Fruit fly (Drosophila melanogaster) whole organism, pupa: Measurements from ENCODE around the gene CtBP.

ENCODE experiments used
- CG10348 ChIP-seq: fragments of 200-800 bp; sonication (Bioruptor generic); IDR thresholded peaks from 2 replicates; pipeline ENCODE4 v1.3.6; 2022; ENCODE audit warnings: missing biosample characterization, missing genetic modification characterization
- CG12605 ChIP-seq: fragments of 200-800 bp; sonication (Bioruptor generic); IDR thresholded peaks from 2 replicates; pipeline ENCODE4 v1.3.6; 2022; ENCODE audit warnings: missing biosample characterization, missing genetic modification characterization
- CG13204 ChIP-seq: fragments of 200-800 bp; sonication (Bioruptor generic); optimal IDR thresholded peaks from 2 replicates; lab custom pipeline; 2018; ENCODE audit warnings: missing biosample characterization, mild to moderate bottlenecking, missing genetic modification characterization, moderate library complexity
- CG14655 ChIP-seq: fragments of 200-800 bp; sonication (Bioruptor generic); optimal IDR thresholded peaks from 3 replicates; lab custom pipeline; 2017; ENCODE audit warnings: mild to moderate bottlenecking, missing biosample characterization, missing genetic modification reagents, missing genetic modification characterization
- CG15710 ChIP-seq: fragments of 200-800 bp; sonication (Bioruptor generic); optimal IDR thresholded peaks from 2 replicates; lab custom pipeline; 2018; ENCODE audit warnings: missing biosample characterization, mild to moderate bottlenecking, missing genetic modification characterization, moderate library complexity
- CG17806 ChIP-seq: fragments of 200-800 bp; sonication (Bioruptor generic); optimal IDR thresholded peaks from 2 replicates; lab custom pipeline; 2018; ENCODE audit warnings: missing biosample characterization, mild to moderate bottlenecking, missing genetic modification characterization, moderate library complexity
- CG32121 ChIP-seq: fragments of 200-800 bp; sonication (Bioruptor generic); IDR thresholded peaks from 2 replicates; pipeline ENCODE4 v1.3.6; 2022; ENCODE audit warnings: missing biosample characterization, missing genetic modification characterization
- CG34367 ChIP-seq: fragments of 200-800 bp; sonication (Bioruptor generic); optimal IDR thresholded peaks from 2 replicates; lab custom pipeline; 2018; ENCODE audit warnings: missing biosample characterization, mild to moderate bottlenecking, missing genetic modification characterization
- CG4496 ChIP-seq: fragments of 200-800 bp; sonication (Bioruptor generic); IDR thresholded peaks from 3 replicates; pipeline ENCODE4 v1.3.6; 2022; ENCODE audit warnings: missing biosample characterization, missing genetic modification characterization
- CG8159 ChIP-seq: fragments of 200-800 bp; sonication (Bioruptor generic); optimal IDR thresholded peaks from 3 replicates; lab custom pipeline; 2018; ENCODE audit warnings: missing biosample characterization, mild to moderate bottlenecking, missing genetic modification characterization, moderate library complexity
- CG8301 ChIP-seq: fragments of 200-800 bp; sonication (Bioruptor generic); optimal IDR thresholded peaks from 2 replicates; lab custom pipeline; 2018; ENCODE audit warnings: missing biosample characterization, mild to moderate bottlenecking, missing genetic modification characterization
- CG9948 ChIP-seq: fragments of 200-800 bp; sonication (Bioruptor generic); optimal IDR thresholded peaks from 2 replicates; lab custom pipeline; 2018; ENCODE audit warnings: missing biosample characterization, mild to moderate bottlenecking, missing genetic modification characterization, moderate library complexity
- D1 ChIP-seq: fragments of 200-800 bp; sonication (Bioruptor generic); optimal IDR thresholded peaks from 2 replicates; lab custom pipeline; 2018; ENCODE audit warnings: missing biosample characterization, mild to moderate bottlenecking, missing genetic modification characterization, moderate library complexity
- EcR ChIP-seq: fragments of 200-800 bp; sonication (Bioruptor generic); optimal IDR thresholded peaks from 3 replicates; lab custom pipeline; 2019; ENCODE audit warnings: missing biosample characterization, missing genetic modification characterization, mild to moderate bottlenecking, moderate library complexity, missing genetic modification reagents
- Ets98B ChIP-seq: fragments of 200-800 bp; sonication (Bioruptor generic); IDR thresholded peaks from 2 replicates; pipeline ENCODE4 v1.3.6; 2022; ENCODE audit warnings: missing biosample characterization, missing genetic modification characterization
- Pif1A ChIP-seq: fragments of 200-800 bp; sonication (Bioruptor generic); optimal IDR thresholded peaks from 3 replicates; lab custom pipeline; 2016; ENCODE audit warnings: missing biosample characterization, missing genetic modification characterization
- Pif1B ChIP-seq: fragments of 200-800 bp; sonication (Bioruptor generic); optimal IDR thresholded peaks from 3 replicates; lab custom pipeline; 2016; ENCODE audit warnings: missing biosample characterization, missing genetic modification characterization
- Snoo ChIP-seq: fragments of 200-800 bp; sonication (Bioruptor generic); optimal IDR thresholded peaks from 3 replicates; lab custom pipeline; 2017; ENCODE audit warnings: missing biosample characterization, mild to moderate bottlenecking, missing genetic modification characterization, inconsistent platforms
- fd96Ca ChIP-seq: fragments of 200-800 bp; sonication (Bioruptor generic); IDR thresholded peaks from 3 replicates; pipeline ENCODE4 v1.3.6; 2022; ENCODE audit warnings: missing biosample characterization, missing genetic modification characterization
- gl ChIP-seq: fragments of 200-800 bp; sonication (Bioruptor generic); optimal IDR thresholded peaks from 2 replicates; lab custom pipeline; 2018; ENCODE audit warnings: missing biosample characterization, mild to moderate bottlenecking, missing genetic modification characterization
- rn ChIP-seq: fragments of 200-800 bp; sonication (Bioruptor generic); IDR thresholded peaks from 2 replicates; pipeline ENCODE4 v1.3.6; 2022; ENCODE audit warnings: missing biosample characterization, missing genetic modification characterization

The CtBP gene

DNA sequence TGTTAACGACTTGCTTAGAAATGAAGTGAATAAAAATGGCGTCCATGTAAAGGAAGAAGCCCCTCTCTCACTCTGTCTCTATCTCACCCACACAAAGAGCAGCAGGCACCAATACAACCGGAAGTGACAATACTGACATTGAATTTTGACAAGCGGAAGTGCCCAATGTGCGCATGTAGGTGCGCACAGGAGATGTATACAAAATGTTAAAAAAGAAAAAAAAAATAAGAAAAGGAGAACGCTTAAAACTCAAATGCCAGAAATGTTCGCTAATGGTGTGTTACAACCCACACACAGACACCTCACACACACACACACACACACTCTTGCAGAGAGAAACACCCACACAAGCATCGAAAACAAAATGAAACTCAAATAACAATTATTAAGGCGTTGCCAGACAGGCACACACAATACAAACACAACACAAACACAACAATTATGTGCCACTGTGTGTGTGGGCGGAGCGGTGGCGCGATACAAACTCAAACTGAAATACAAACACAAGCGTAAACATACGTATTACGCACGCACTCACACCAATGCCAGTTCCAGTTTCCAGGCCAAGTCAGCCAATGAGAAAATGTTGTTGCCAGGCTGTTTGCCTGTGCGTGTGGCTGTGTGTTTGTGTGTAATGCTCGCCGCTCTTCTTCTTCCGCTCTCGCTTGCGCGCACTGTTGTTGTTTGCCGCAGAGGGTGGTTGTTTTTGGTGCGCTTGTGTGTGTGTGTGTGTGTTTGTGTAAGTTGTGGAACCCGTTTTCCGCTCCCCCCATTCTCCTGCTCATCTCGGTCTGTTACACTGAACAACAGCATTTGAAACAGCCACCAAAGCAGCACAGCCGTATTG is 52.5 kb downstream of the CtBP start:
- TF ChIP-seq fd96Ca (GFP tag; lab: Robert Waterston, UW): peak; percentile 40; the same call in 1 of the 3 replicates
- no peak for TF ChIP-seq CG14655 (GFP tag; lab: Kevin White, UChicago)

DNA sequence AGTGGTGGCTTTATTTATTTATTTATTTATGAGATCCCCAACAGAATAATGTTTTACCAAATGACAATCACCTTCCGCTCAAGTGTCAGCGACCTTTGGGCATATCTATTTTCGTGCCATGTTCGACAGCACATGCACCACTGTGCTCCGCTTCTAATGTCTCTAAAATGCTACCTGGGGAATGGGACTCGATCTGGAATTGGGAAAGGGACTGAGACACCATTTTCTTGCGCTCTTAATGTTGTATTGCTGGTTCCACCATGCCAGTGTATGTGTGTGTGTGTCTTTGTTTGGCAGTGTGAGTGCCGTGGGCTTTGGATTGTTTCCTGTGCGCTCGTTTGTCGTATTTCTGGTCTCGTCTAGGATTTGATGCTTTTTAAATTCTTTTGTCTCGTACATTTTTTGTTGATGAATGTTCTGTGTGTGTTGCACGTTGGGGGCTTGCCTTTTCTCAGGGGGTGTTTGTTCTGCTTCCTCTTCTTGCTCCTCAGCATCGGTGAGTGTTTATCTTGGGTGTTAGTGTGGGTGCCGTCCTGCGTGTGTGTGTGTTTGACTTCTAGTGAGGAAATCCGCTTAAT is 53.8 kb downstream of the CtBP start:
- TF ChIP-seq CG9948 (tag; lab: Kevin White, UChicago) (no peak), CG8301 (tag; lab: Kevin White, UChicago) (no peak), fd96Ca (GFP tag; lab: Robert Waterston, UW) (no peak), Pif1A (GFP tag; lab: Kevin White, UChicago) (no peak), Snoo (no peak), CG12605 (GFP tag; lab: Robert Waterston, UW) (no peak), EcR (GFP tag; lab: Kevin White, UChicago) (no peak), CG14655 (GFP tag; lab: Kevin White, UChicago) (no peak), CG17806 (tag; lab: Kevin White, UChicago) (no peak), CG8159 (tag; lab: Kevin White, UChicago) (no peak), CG13204 (GFP tag; lab: Kevin White, UChicago) (no peak)

DNA sequence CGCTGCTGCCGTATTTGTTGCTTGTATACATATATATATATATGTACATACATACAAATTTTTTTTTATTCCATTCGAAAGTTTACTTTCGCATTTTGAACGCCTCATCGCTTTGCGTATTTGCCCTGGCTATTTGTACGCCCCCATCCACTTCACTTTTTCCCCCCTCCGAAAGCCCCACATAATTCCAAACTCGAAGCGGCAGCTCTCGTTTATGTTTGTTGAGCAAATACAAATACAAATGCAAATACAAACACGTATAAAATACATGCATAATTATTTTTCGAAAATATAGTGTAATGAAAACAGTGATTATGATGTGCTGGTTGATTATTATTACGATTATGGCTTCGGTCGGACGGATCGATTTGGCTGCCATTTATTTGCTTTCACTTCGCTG is 56.6 kb downstream of the CtBP start:
- TF ChIP-seq CG17806 (tag; lab: Kevin White, UChicago) (no peak), gl (tag; lab: Kevin White, UChicago) (no peak), CG13204 (GFP tag; lab: Kevin White, UChicago) (no peak), CG4496 (GFP tag; lab: Robert Waterston, UW) (no peak), Snoo (peak; percentile 36), CG8159 (tag; lab: Kevin White, UChicago) (no peak), Pif1A (GFP tag; lab: Kevin White, UChicago) (peak; percentile 38)

DNA sequence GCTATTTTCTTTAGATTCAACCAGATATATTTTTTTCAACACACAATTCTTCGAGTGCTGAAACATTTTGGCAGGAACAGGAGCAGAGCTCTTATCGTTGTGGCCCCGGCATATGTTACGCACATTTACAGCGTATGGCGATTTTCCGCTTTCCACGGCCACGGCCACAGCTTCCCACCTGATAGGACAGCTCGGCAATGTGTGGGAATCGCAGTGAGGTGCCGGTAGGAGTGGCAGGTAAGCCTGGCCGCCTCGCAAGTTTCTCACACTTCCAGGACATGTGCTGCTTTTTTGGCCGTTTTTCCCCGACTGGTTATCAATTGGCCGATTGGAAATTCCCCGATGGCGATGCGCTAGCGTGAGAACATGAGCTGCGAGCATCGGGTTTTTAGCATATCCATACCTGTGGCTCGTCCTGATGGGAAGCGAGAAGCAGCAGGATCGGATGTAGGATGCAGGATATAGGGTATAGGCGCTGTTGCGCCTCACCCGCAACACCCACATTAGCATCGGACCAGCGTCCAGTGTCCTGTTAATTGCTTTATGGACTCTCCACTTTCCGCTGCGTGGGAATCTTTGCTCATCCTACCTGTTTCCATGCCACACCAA is 58.7 kb downstream of the CtBP start:
- no peak for TF ChIP-seq Pif1A (GFP tag; lab: Kevin White, UChicago)
- no peak for TF ChIP-seq CG14655 (GFP tag; lab: Kevin White, UChicago)
- no peak for TF ChIP-seq fd96Ca (GFP tag; lab: Robert Waterston, UW)
- TF ChIP-seq CG34367 (tag; lab: Kevin White, UChicago): no peak
- TF ChIP-seq CG9948 (tag; lab: Kevin White, UChicago): no peak
- TF ChIP-seq CG8159 (tag; lab: Kevin White, UChicago): no peak
- TF ChIP-seq CG4496 (GFP tag; lab: Robert Waterston, UW): no peak
- TF ChIP-seq CG32121 (GFP tag; lab: Robert Waterston, UW): no peak
- no peak for TF ChIP-seq CG15710
- no peak for TF ChIP-seq rn (GFP tag; lab: Robert Waterston, UW)
- no peak for TF ChIP-seq EcR (GFP tag; lab: Kevin White, UChicago)
- no peak for TF ChIP-seq CG10348 (GFP tag; lab: Robert Waterston, UW)
- TF ChIP-seq CG8301 (tag; lab: Kevin White, UChicago): no peak
- no peak for TF ChIP-seq Pif1B (GFP tag; lab: Kevin White, UChicago)
- TF ChIP-seq CG17806 (tag; lab: Kevin White, UChicago): no peak

DNA sequence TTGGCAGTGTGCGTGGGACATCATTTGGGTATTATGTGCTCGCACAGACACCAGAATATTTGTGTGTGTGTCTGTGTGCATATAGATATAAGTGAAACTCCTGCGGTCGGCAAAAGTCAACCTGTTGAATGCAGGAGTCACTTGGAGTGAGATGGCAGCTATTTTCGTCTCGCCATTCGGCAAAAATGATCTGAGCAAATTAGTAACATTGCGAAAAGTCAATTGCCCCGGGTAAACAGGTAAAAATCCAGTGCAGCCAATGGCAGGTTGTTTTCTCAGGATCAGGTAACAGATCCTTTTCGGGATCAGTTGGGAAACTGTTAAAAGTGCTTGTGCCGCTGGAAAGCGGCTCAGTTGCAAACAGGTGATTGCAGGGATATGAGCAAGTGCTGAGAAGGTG is 60.6 kb downstream of the CtBP start:
- TF ChIP-seq CG13204 (GFP tag; lab: Kevin White, UChicago) (no peak), CG8159 (tag; lab: Kevin White, UChicago) (no peak), CG17806 (tag; lab: Kevin White, UChicago) (no peak), Pif1A (GFP tag; lab: Kevin White, UChicago) (no peak), CG34367 (tag; lab: Kevin White, UChicago) (no peak), CG8301 (tag; lab: Kevin White, UChicago) (no peak), CG14655 (GFP tag; lab: Kevin White, UChicago) (no peak), EcR (GFP tag; lab: Kevin White, UChicago) (no peak), CG32121 (GFP tag; lab: Robert Waterston, UW) (no peak), rn (GFP tag; lab: Robert Waterston, UW) (no peak), Pif1B (GFP tag; lab: Kevin White, UChicago) (no peak), gl (tag; lab: Kevin White, UChicago) (no peak), CG9948 (tag; lab: Kevin White, UChicago) (no peak), CG10348 (GFP tag; lab: Robert Waterston, UW) (no peak), Ets98B (GFP tag; lab: Robert Waterston, UW) (no peak), CG12605 (GFP tag; lab: Robert Waterston, UW) (no peak), Snoo (no peak), CG4496 (GFP tag; lab: Robert Waterston, UW) (no peak), fd96Ca (GFP tag; lab: Robert Waterston, UW) (no peak)

DNA sequence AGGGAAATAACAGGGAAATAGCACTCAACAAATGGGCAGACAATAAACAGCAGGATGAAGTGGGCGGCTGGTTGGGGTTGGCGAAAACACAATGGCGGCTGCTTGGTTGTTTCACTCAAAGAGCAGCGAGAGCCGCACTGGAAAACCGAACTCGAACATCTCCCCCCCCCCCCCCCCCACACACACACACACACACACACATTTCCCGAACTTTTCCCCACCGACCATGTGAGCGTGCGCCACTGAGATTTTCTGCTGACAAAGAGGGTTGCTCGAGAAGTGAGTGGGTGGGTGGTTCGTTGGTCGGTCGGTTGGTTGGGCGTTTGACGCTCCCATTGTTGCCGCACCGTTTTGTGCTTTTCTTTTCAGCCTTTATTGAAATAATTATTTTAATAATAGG is 61.7 kb downstream of the CtBP start:
- TF ChIP-seq CG15710: no peak
- no peak for TF ChIP-seq CG8301 (tag; lab: Kevin White, UChicago)
- TF ChIP-seq CG34367 (tag; lab: Kevin White, UChicago): no peak
- TF ChIP-seq Ets98B (GFP tag; lab: Robert Waterston, UW): no peak
- no peak for TF ChIP-seq Snoo
- no peak for TF ChIP-seq CG4496 (GFP tag; lab: Robert Waterston, UW)
- no peak for TF ChIP-seq EcR (GFP tag; lab: Kevin White, UChicago)
- no peak for TF ChIP-seq gl (tag; lab: Kevin White, UChicago)
- TF ChIP-seq fd96Ca (GFP tag; lab: Robert Waterston, UW): no peak
- TF ChIP-seq CG12605 (GFP tag; lab: Robert Waterston, UW): no peak
- TF ChIP-seq CG14655 (GFP tag; lab: Kevin White, UChicago): no peak
- TF ChIP-seq CG10348 (GFP tag; lab: Robert Waterston, UW): no peak
- TF ChIP-seq CG32121 (GFP tag; lab: Robert Waterston, UW): no peak
- no peak for TF ChIP-seq D1 (tag; lab: Kevin White, UChicago)
- no peak for TF ChIP-seq Pif1B (GFP tag; lab: Kevin White, UChicago)
- no peak for TF ChIP-seq CG9948 (tag; lab: Kevin White, UChicago)
- no peak for TF ChIP-seq CG17806 (tag; lab: Kevin White, UChicago)
- no peak for TF ChIP-seq CG13204 (GFP tag; lab: Kevin White, UChicago)
- TF ChIP-seq Pif1A (GFP tag; lab: Kevin White, UChicago): no peak
- TF ChIP-seq rn (GFP tag; lab: Robert Waterston, UW): no peak
- TF ChIP-seq, all 21 proteins: peak for 0
